Worm (Caenorhabditis elegans): Measurements from ENCODE around the gene F13B12.6.

Gene F13B12.6

DNA sequence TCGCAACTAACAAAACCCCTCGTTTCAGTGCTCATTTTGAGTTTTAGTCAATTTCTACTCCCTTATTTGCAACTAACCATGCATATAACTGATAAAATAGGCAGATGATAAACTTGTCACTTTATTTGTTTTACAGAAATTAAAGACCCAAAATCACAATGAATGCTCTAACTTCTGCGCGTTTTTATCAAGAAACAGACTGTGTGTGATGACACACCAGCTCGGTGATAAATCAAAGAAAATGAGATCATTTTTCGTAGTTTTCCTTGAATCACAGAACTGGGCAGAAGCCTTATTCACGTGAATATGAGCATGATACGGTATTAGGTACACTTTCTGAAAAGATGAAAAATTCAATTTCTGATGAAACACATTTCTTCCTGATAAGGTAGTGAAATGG lies 45.4 kb upstream of the F13B12.6 start:
- no peak for TF ChIP-seq rnt-1 (tag; optimal IDR thresholded peaks at IDR 0.05)
- TF ChIP-seq pqm-1 (tag; optimal IDR thresholded peaks at IDR 0.05): no peak
- no peak for TF ChIP-seq C04F5.9 (tag; optimal IDR thresholded peaks at IDR 0.05)
- peak; percentile 42 for TF ChIP-seq nhr-90 (tag; optimal IDR thresholded peaks at IDR 0.05; ENCODE audit: poor library complexity)
- no peak for TF ChIP-seq grh-1 (GFP tag; IDR thresholded peaks at IDR 0.05)
- no peak for TF ChIP-seq skn-1 (tag; optimal IDR thresholded peaks at IDR 0.05)
- TF ChIP-seq aha-1 (tag; optimal IDR thresholded peaks at IDR 0.05): no peak
- TF ChIP-seq egl-13 (tag; optimal IDR thresholded peaks at IDR 0.05): no peak
- no peak for TF ChIP-seq zip-4 (GFP tag; optimal IDR thresholded peaks at IDR 0.05)
- no peak for TF ChIP-seq ceh-88 (GFP tag; IDR thresholded peaks at IDR 0.05)
- no peak for TF ChIP-seq C34B4.2 (tag; optimal IDR thresholded peaks at IDR 0.05)
- no peak for TF ChIP-seq fos-1 (tag; optimal IDR thresholded peaks at IDR 0.05)
- TF ChIP-seq pag-3 (tag; optimal IDR thresholded peaks at IDR 0.05; ENCODE audit: borderline replicate concordance, insufficient read depth): no peak
- TF ChIP-seq blmp-1 (tag; optimal IDR thresholded peaks at IDR 0.05): no peak
- no peak for TF ChIP-seq fkh-4 (tag; optimal IDR thresholded peaks at IDR 0.05; ENCODE audit: borderline replicate concordance)
- TF ChIP-seq lin-15B (tag; optimal IDR thresholded peaks at IDR 0.05): no peak
- peak; percentile 51 for TF ChIP-seq nhr-20 (tag; optimal IDR thresholded peaks at IDR 0.05)
- no peak for TF ChIP-seq fkh-10 (GFP tag; optimal IDR thresholded peaks at IDR 0.05)
- peak; percentile 99 for TF ChIP-seq elt-2 (tag; optimal IDR thresholded peaks at IDR 0.05)
- TF ChIP-seq lin-35 (GFP tag; optimal IDR thresholded peaks at IDR 0.05): peak in 1 of 2 experiments; percentile 21
- peak; percentile 43 for TF ChIP-seq nhr-71 (tag; optimal IDR thresholded peaks at IDR 0.05)
- no peak for TF ChIP-seq fkh-8 (tag; optimal IDR thresholded peaks at IDR 0.05)
- no peak for TF ChIP-seq lin-39 (tag; optimal IDR thresholded peaks at IDR 0.05)
- TF ChIP-seq unc-130 (tag; optimal IDR thresholded peaks at IDR 0.05): no peak

DNA sequence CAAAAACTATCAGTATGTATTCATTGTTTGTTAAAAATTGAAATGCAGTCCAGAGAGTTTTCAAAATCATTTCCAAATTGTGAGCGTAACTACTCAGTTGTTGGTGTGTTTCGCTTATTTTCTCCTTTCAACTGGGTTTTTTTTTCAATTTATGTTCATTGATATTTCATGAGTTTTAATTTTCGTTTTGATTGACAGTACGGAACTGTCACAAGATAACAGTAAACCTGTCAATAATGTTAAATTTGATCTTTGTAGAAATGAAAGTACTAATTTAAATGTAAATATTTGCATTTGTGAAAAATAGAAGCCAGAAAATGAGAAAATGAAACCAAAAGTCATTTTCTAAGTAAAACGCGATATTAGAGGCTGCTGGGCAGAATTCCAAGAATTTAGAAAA lies 44.9 kb upstream of the F13B12.6 start:
- no peak for TF ChIP-seq tlp-1 (tag; optimal IDR thresholded peaks at IDR 0.05)
- TF ChIP-seq ceh-8 (GFP tag; optimal IDR thresholded peaks at IDR 0.05): no peak
- TF ChIP-seq nhr-19 (GFP tag; conservative IDR thresholded peaks at IDR 0.05): no peak
- TF ChIP-seq fkh-10 (GFP tag; optimal IDR thresholded peaks at IDR 0.05): no peak

DNA sequence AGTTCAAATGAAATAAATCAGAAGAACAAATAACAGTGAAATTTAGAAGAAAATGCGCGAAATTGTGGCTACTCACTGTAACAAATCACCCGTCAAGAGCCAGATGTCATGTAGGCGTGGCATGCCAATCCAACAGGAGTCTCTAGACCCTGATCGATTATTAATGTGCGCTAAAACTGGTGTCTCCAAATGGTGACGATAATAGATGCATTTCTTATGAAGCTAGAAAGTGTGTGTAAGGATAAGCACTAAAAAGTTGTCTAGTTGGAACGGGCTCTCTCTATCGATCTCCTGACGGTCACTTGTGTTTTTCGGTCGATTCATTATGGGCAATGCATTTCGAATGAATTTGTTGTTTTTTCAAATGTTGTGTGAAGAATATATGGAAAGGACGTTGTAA lies 44.1 kb upstream of the F13B12.6 start, which contains the start of gene mec-3:
mec-3 (minus strand) TSS at position 101 of the 400 bp plus-strand sequence.
- TF ChIP-seq hlh-4 (tag; optimal IDR thresholded peaks at IDR 0.05) (no peak), unc-86 (tag; optimal IDR thresholded peaks at IDR 0.05) (peak; percentile 43), ztf-11 (tag; optimal IDR thresholded peaks at IDR 0.05) (no peak)

DNA sequence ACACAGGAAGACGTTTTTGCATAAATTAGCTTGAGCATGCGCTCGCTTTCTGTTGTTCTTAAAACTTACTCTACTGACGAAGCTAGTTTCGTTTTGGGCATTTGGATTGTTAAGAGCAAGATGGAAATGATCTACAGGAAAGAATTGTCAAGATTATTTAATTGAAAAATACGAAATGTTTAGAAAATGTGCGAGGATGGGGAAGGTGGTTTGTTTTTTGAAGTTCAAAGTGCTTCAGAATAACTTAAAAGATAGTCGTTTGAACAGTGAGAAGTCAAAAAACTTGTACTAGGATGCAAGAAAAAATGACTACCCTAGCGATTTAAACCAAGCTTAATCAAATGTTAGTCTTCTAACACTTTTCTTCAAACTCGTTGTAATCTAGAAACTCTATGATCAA lies 39.5 kb upstream of the F13B12.6 start, which contains the start of gene srb-17:
srb-17 (minus strand) TSS at position 101 of the 400 bp plus-strand sequence.
- TF ChIP-seq unc-86 (tag; optimal IDR thresholded peaks at IDR 0.05): no peak
- TF ChIP-seq zip-4 (GFP tag; optimal IDR thresholded peaks at IDR 0.05): no peak
- no peak for TF ChIP-seq isw-1 (GFP tag; IDR thresholded peaks at IDR 0.05)
- no peak for TF ChIP-seq lin-35 (GFP tag; optimal IDR thresholded peaks at IDR 0.05)
- TF ChIP-seq sup-37 (GFP tag; optimal IDR thresholded peaks at IDR 0.05): no peak
- no peak for TF ChIP-seq pqm-1 (tag; optimal IDR thresholded peaks at IDR 0.05)
- TF ChIP-seq ceh-8 (GFP tag; optimal IDR thresholded peaks at IDR 0.05): no peak
- TF ChIP-seq lsy-2 (tag; optimal IDR thresholded peaks at IDR 0.05): no peak
- no peak for TF ChIP-seq ceh-63 (GFP tag; optimal IDR thresholded peaks at IDR 0.05)
- TF ChIP-seq alr-1 (tag; optimal IDR thresholded peaks at IDR 0.05; ENCODE audit: borderline replicate concordance): no peak

DNA sequence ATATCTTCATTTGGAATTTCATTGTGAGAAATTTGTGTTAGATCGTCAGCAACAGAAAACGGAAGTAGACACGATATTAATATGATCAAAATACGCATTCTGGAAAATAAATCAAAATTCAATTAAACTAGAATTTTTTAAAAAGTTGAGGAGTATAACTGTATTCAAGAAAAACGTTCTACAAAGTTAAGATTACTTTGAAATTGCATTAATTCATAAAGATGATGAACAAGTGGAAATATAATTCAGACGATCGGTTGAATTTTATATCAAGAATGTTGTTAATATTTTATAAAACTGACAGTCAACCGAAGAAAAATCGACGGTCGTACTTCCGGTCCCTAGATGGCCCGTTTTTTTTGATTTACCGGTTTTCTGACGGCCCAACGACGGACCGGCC lies 35.3 kb upstream of the F13B12.6 start, which contains the start of gene F01D4.8:
F01D4.8 (minus strand) TSS at position 101 of the 400 bp plus-strand sequence.
- TF ChIP-seq C16A3.4 (tag; optimal IDR thresholded peaks at IDR 0.05) (no peak), ztf-4 (tag; optimal IDR thresholded peaks at IDR 0.05) (no peak), lin-15B (tag; optimal IDR thresholded peaks at IDR 0.05) (no peak), lir-3 (tag; optimal IDR thresholded peaks at IDR 0.05; ENCODE audit: poor library complexity) (no peak), unc-98 (GFP tag; IDR thresholded peaks at IDR 0.05) (no peak), Y116A8C.19 (tag; optimal IDR thresholded peaks at IDR 0.05; ENCODE audit: borderline replicate concordance) (no peak), alr-1 (tag; optimal IDR thresholded peaks at IDR 0.05; ENCODE audit: borderline replicate concordance) (no peak), aly-2 (tag; optimal IDR thresholded peaks at IDR 0.05) (no peak), lsy-2 (tag; optimal IDR thresholded peaks at IDR 0.05) (no peak), ets-5 (GFP tag; IDR thresholded peaks at IDR 0.05) (no peak), nhr-28 (tag; optimal IDR thresholded peaks at IDR 0.05) (no peak), nhr-20 (tag; optimal IDR thresholded peaks at IDR 0.05) (no peak)
